Fruit fly (Drosophila melanogaster): ENCODE data around the gene CG6094.

Gene CG6094

dm6 chr2L:10504895-10505294 lies 2.0 kb upstream of the CG6094 start:
- TF ChIP-seq insv (optimal IDR thresholded peaks at IDR 0.05) = no peak
- no peak for TF ChIP-seq h (optimal IDR thresholded peaks at IDR 0.05)
- TF ChIP-seq ttk (optimal IDR thresholded peaks at IDR 0.05) = no peak
- no peak for TF ChIP-seq Myc (optimal IDR thresholded peaks at IDR 0.05)
- TF ChIP-seq Sin3A (optimal IDR thresholded peaks at IDR 0.05) = no peak
- TF ChIP-seq psq (optimal IDR thresholded peaks at IDR 0.05) = no peak

dm6 chr2L:10505345-10505744 lies 1.5 kb upstream of the CG6094 start:
- TF ChIP-seq psq (optimal IDR thresholded peaks at IDR 0.05) (no peak), ttk (optimal IDR thresholded peaks at IDR 0.05) (no peak), insv (optimal IDR thresholded peaks at IDR 0.05) (no peak), Sin3A (optimal IDR thresholded peaks at IDR 0.05) (no peak), Myc (optimal IDR thresholded peaks at IDR 0.05) (no peak), h (optimal IDR thresholded peaks at IDR 0.05) (no peak)

- TF ChIP-seq ttk (optimal IDR thresholded peaks at IDR 0.05) (no peak), insv (optimal IDR thresholded peaks at IDR 0.05) (no peak), psq (optimal IDR thresholded peaks at IDR 0.05) (no peak), Myc (optimal IDR thresholded peaks at IDR 0.05) (no peak), h (optimal IDR thresholded peaks at IDR 0.05) (no peak), Sin3A (optimal IDR thresholded peaks at IDR 0.05) (no peak)
These were observed 3.2 kb downstream of the CG6094 start, which contains the start of gene CG7384 for dm6 chr2L:10510088-10510487. TSS of gene CG7384 (minus strand) at chr2L:10510453.

dm6 chr2L:10510843-10511242 lies 4.0 kb downstream of the CG6094 start:
- no peak for TF ChIP-seq Sin3A (optimal IDR thresholded peaks at IDR 0.05)
- no peak for TF ChIP-seq Myc (optimal IDR thresholded peaks at IDR 0.05)
- no peak for TF ChIP-seq ttk (optimal IDR thresholded peaks at IDR 0.05)

- TF ChIP-seq Sin3A (optimal IDR thresholded peaks at IDR 0.05) (no peak), h (optimal IDR thresholded peaks at IDR 0.05) (no peak), Myc (optimal IDR thresholded peaks at IDR 0.05) (no peak), psq (optimal IDR thresholded peaks at IDR 0.05) (no peak), insv (optimal IDR thresholded peaks at IDR 0.05) (no peak), ttk (optimal IDR thresholded peaks at IDR 0.05) (no peak)
These were observed 7.1 kb downstream of the CG6094 start for dm6 chr2L:10513837-10514499.

dm6 chr2L:10514586-10515137 lies 7.8 kb downstream of the CG6094 start:
- TF ChIP-seq insv (optimal IDR thresholded peaks at IDR 0.05) (no peak), h (optimal IDR thresholded peaks at IDR 0.05) (no peak), Sin3A (optimal IDR thresholded peaks at IDR 0.05) (no peak), ttk (optimal IDR thresholded peaks at IDR 0.05) (no peak), Myc (optimal IDR thresholded peaks at IDR 0.05) (no peak), psq (optimal IDR thresholded peaks at IDR 0.05) (no peak)

dm6 chr2L:10515553-10516174 lies 8.8 kb downstream of the CG6094 start:
- TF ChIP-seq Myc (optimal IDR thresholded peaks at IDR 0.05) = no peak
- no peak for TF ChIP-seq ttk (optimal IDR thresholded peaks at IDR 0.05)
- no peak for TF ChIP-seq Sin3A (optimal IDR thresholded peaks at IDR 0.05)
- TF ChIP-seq h (optimal IDR thresholded peaks at IDR 0.05) = no peak
- no peak for TF ChIP-seq psq (optimal IDR thresholded peaks at IDR 0.05)
- TF ChIP-seq insv (optimal IDR thresholded peaks at IDR 0.05) = no peak

dm6 chr2L:10516470-10517048 lies 9.7 kb downstream of the CG6094 start:
- TF ChIP-seq Myc (optimal IDR thresholded peaks at IDR 0.05) (no peak), psq (optimal IDR thresholded peaks at IDR 0.05) (no peak), Sin3A (optimal IDR thresholded peaks at IDR 0.05) (no peak), ttk (optimal IDR thresholded peaks at IDR 0.05) (no peak), insv (optimal IDR thresholded peaks at IDR 0.05) (no peak), h (optimal IDR thresholded peaks at IDR 0.05) (no peak)

- TF ChIP-seq Myc (optimal IDR thresholded peaks at IDR 0.05) (no peak), h (optimal IDR thresholded peaks at IDR 0.05) (no peak), ttk (optimal IDR thresholded peaks at IDR 0.05) (no peak), insv (optimal IDR thresholded peaks at IDR 0.05) (no peak), psq (optimal IDR thresholded peaks at IDR 0.05) (no peak), Sin3A (optimal IDR thresholded peaks at IDR 0.05) (no peak)
These were observed 10.2 kb downstream of the CG6094 start, which contains the start of the genes Fatp1 and Lrr47 for dm6 chr2L:10517085-10517484. TSS of gene Fatp1 (minus strand) at chr2L:10517218. TSS of gene Lrr47 (plus strand) at chr2L:10517335.

- no peak for TF ChIP-seq h (optimal IDR thresholded peaks at IDR 0.05)
- no peak for TF ChIP-seq Myc (optimal IDR thresholded peaks at IDR 0.05)
- no peak for TF ChIP-seq psq (optimal IDR thresholded peaks at IDR 0.05)
- TF ChIP-seq insv (optimal IDR thresholded peaks at IDR 0.05) = no peak
- TF ChIP-seq ttk (optimal IDR thresholded peaks at IDR 0.05) = no peak
- no peak for TF ChIP-seq Sin3A (optimal IDR thresholded peaks at IDR 0.05)
These were observed 12.3 kb downstream of the CG6094 start for dm6 chr2L:10519225-10519624.

dm6 chr2L:10522174-10522893 lies 15.5 kb downstream of the CG6094 start:
- no peak for TF ChIP-seq psq (optimal IDR thresholded peaks at IDR 0.05)
- no peak for TF ChIP-seq Myc (optimal IDR thresholded peaks at IDR 0.05)
